Fruit fly (Drosophila melanogaster) S2 (cell line): ENCODE results near the gene COX7AL2.

ENCODE experiments used
- CG8478 ChIP-seq: fragments of >200 bp; optimal IDR thresholded peaks from 2 replicates; lab custom pipeline; 2018
- CTCF ChIP-seq, 2 experiments: fragments of >200 bp; optimal IDR thresholded peaks; 2 replicates each; lab custom pipeline; 2018

COX7AL2 gene

DNA sequence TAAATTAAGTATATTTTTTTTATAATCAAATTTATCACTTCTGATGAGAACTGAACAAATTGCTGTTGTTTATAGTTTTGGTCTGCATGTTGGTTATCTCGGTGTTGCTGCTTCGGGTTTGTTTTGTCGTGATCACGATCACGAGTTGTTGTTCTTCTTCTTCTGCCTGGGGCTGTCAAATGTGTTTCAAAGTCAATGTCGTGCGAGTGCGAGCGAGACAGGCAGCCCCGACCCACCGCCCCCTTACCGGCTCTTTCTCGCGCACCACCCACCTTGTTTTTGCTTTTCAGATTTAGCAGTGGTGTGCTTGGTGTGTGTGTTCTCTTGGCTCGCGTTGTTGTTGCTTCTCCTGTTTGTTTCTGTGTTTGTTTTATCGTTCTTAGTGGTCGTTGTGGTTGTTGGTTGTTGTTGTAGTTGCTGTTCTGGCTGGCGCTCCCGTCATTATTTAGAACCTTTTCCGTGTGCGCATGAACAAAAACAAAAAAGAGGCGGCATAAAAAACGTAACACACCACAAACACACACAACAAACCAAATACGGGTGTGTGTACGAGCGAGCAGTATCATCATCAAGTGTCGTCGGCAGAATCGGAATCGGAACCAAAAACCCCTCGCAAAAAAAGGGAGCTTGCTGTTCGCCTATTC is at the start of gene COX7AL2:
Gene COX7AL2, minus strand, starts transcription at position 438 of the 644 bp plus-strand sequence.
- TF ChIP-seq CTCF (optimal IDR thresholded peaks at IDR 0.05; lab: Kevin White, UChicago), result no peak
- no peak for TF ChIP-seq CG8478 (lab: Kevin White, UChicago)

DNA sequence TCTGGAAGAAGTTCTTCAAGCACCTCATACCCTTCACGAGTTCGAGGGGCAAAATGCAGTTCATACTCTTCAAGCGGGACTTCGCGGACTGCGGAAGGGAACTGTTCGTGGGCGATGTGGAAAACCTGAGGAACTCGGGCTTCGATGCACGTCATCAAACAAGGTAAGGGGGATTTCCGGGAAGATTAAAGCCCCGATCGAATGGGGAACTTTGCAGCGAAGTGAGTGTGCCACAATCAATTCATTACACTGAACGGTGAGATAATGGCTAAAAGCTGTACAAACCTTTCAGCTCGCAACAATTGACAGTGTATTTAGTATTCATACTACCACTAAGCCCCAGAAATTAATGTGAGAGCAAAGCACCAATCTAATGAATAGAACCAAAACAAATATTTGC is 45.1 kb upstream of the COX7AL2 start:
- TF ChIP-seq CG8478 (lab: Kevin White, UChicago) (no peak), CTCF (optimal IDR thresholded peaks at IDR 0.05; lab: Kevin White, UChicago) (no peak)

- no peak for TF ChIP-seq CG8478 (lab: Kevin White, UChicago)
- no peak for TF ChIP-seq CTCF (optimal IDR thresholded peaks at IDR 0.05; lab: Kevin White, UChicago)
These were observed 44.4 kb upstream of the COX7AL2 start, which contains the start of gene CG4267 for dm6 chr2L:2242139-2242538. Gene CG4267 (plus strand): TSS chr2L:2242378.

DNA sequence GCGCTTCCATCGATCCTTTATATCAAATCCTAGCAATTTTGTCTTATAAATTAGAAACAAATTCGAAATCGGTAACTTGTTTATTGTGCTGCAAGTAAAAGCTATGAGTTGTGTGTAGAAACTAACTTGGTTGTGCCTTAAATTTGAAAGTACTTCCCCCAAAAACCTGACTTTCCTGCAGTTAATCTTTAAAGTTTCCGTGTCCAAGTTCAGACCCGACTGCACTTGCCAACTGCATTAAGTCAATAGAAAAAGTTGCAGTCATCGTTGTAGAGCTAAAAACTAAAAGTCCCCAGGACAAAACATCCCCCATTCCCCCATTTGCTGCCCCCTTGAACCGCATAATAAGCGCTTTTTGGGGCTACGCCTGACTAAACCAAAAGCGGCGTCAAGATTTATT is 42.8 kb upstream of the COX7AL2 start, which contains the start of gene Tengl1:
Gene Tengl1, minus strand, starts transcription at position 101 of the 400 bp plus-strand sequence.
- TF ChIP-seq CG8478 (lab: Kevin White, UChicago), result no peak
- TF ChIP-seq CTCF (optimal IDR thresholded peaks at IDR 0.05; lab: Kevin White, UChicago), result no peak

DNA sequence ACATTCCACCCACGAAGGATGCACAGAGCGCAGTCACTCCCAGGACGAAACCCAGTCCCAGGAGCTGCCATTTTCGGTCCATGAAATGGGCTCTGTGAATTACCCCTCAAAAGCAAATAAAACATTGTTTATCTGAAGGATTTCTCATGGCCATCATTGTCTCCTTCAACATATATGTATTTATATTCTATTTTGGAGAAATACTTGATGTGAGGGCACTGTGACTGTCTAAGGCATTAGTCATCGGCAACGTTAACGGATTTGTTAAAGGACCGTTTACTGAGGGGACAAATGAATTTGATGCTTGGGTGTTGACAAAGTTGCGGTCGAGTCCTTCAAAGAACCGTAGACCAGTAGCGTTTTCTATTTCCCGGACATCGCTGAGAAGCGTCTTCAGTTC is 41.6 kb upstream of the COX7AL2 start, which contains the start of gene Tengl2:
Gene Tengl2, minus strand, starts transcription at position 101 of the 400 bp plus-strand sequence.
- no peak for TF ChIP-seq CG8478 (lab: Kevin White, UChicago)
- no peak for TF ChIP-seq CTCF (optimal IDR thresholded peaks at IDR 0.05; lab: Kevin White, UChicago)

dm6 chr2L:2238151-2238550 is 40.4 kb upstream of the COX7AL2 start, which contains the start of gene Tengl3:
Gene Tengl3 (minus strand): TSS chr2L:2238251.
- TF ChIP-seq CG8478 (lab: Kevin White, UChicago) (no peak), CTCF (optimal IDR thresholded peaks at IDR 0.05; lab: Kevin White, UChicago) (no peak)

dm6 chr2L:2236722-2237121 is 39.0 kb upstream of the COX7AL2 start, which contains the start of gene Sec24CD:
Gene Sec24CD (minus strand): TSS chr2L:2236844.
- TF ChIP-seq CTCF (optimal IDR thresholded peaks at IDR 0.05; lab: Kevin White, UChicago), result no peak
- no peak for TF ChIP-seq CG8478 (lab: Kevin White, UChicago)

dm6 chr2L:2228179-2228849 is 30.6 kb upstream of the COX7AL2 start:
- TF ChIP-seq CG8478 (lab: Kevin White, UChicago) (no peak), CTCF (optimal IDR thresholded peaks at IDR 0.05; lab: Kevin White, UChicago) (no peak)

DNA sequence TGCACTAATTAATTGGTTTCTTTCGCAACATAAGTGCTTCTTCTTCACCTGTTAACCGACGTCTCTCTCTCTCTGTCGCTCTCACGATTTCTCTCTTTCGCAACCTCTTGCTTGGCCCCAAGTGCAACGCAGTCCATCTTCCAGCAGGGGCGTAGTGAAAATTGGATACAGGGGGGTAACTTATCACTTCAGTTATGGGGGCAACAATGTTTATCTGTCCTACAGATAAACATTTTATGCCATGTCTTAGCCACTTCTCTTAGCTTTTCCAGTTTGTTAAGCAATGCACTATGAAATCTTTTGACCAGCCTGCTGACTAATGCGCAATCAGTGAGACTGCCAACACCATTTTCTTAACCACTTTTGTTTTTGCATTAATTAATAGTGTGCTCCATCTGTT is 29.6 kb upstream of the COX7AL2 start:
- TF ChIP-seq CTCF (optimal IDR thresholded peaks at IDR 0.05; lab: Kevin White, UChicago) (no peak), CG8478 (lab: Kevin White, UChicago) (no peak)

- no peak for TF ChIP-seq CG8478 (lab: Kevin White, UChicago)
- no peak for TF ChIP-seq CTCF (optimal IDR thresholded peaks at IDR 0.05; lab: Kevin White, UChicago)
These were observed 28.8 kb upstream of the COX7AL2 start, which contains the start of the genes CG15387 and sau for dm6 chr2L:2226259-2227121. Gene CG15387 (minus strand): TSS chr2L:2226294. Gene sau (plus strand): TSS chr2L:2226342.

- no peak for TF ChIP-seq CTCF (optimal IDR thresholded peaks at IDR 0.05; lab: Kevin White, UChicago)
- TF ChIP-seq CG8478 (lab: Kevin White, UChicago), result no peak
These were observed 24.7 kb upstream of the COX7AL2 start for dm6 chr2L:2222377-2222776.

dm6 chr2L:2221649-2222150 is 24.0 kb upstream of the COX7AL2 start:
- no peak for TF ChIP-seq CG8478 (lab: Kevin White, UChicago)
- TF ChIP-seq CTCF (optimal IDR thresholded peaks at IDR 0.05; lab: Kevin White, UChicago), result no peak

- TF ChIP-seq CG8478 (lab: Kevin White, UChicago), result no peak
- no peak for TF ChIP-seq CTCF (optimal IDR thresholded peaks at IDR 0.05; lab: Kevin White, UChicago)
These were observed 23.0 kb upstream of the COX7AL2 start, which contains the start of gene papi for dm6 chr2L:2220573-2221332. Gene papi (plus strand): TSS chr2L:2220748.
